Fruit fly (Drosophila melanogaster) whole organism, embryonic: ENCODE measurements around the gene CG15141.
A peak's percentile ranks its signal among the peaks of the same experiment; 100 is the strongest.

Source experiments
- B-H2 ChIP-seq: fragments of 200-800 bp; sonication (Bioruptor generic); optimal IDR thresholded peaks from 2 replicates; lab custom pipeline; 2018; ENCODE audit warnings: missing biosample characterization, mild to moderate bottlenecking, missing genetic modification characterization
- CG10979 ChIP-seq: fragments of 200-800 bp; sonication (Bioruptor generic); optimal IDR thresholded peaks from 2 replicates; lab custom pipeline; 2018; ENCODE audit warnings: missing biosample characterization, mild to moderate bottlenecking, missing genetic modification characterization, moderate library complexity
- CG11093 ChIP-seq: fragments of 200-800 bp; sonication (Bioruptor generic); IDR thresholded peaks from 3 replicates; pipeline ENCODE4 v1.3.6; 2022; ENCODE audit warnings: missing biosample characterization, missing genetic modification characterization
- CG12236 ChIP-seq: fragments of 200-800 bp; sonication (Bioruptor generic); optimal IDR thresholded peaks from 2 replicates; lab custom pipeline; 2016; ENCODE audit warnings: missing biosample characterization, missing genetic modification characterization
- CG1233 ChIP-seq: fragments of 200-800 bp; sonication (Bioruptor generic); optimal IDR thresholded peaks from 4 replicates; lab custom pipeline; 2018; ENCODE audit warnings: missing biosample characterization, mild to moderate bottlenecking, missing genetic modification characterization
- CG13624 ChIP-seq: fragments of 200-800 bp; sonication (Bioruptor generic); optimal IDR thresholded peaks from 2 replicates; lab custom pipeline; 2016; ENCODE audit warnings: missing biosample characterization, missing genetic modification characterization
- CG14014 ChIP-seq: fragments of 200-800 bp; sonication (Bioruptor generic); IDR thresholded peaks from 2 replicates; pipeline ENCODE4 v1.3.6; 2022; ENCODE audit warnings: missing biosample characterization, missing genetic modification characterization
- CG15601 ChIP-seq: fragments of 200-800 bp; sonication (Bioruptor generic); optimal IDR thresholded peaks from 3 replicates; lab custom pipeline; 2019; ENCODE audit warnings: missing biosample characterization, mild to moderate bottlenecking, missing genetic modification characterization, moderate library complexity
- CG16813 ChIP-seq: fragments of 200-800 bp; sonication (Bioruptor generic); IDR thresholded peaks from 3 replicates; pipeline ENCODE4 v1.3.6; 2022; ENCODE audit warnings: missing biosample characterization, missing genetic modification characterization; ENCODE audit not compliant: partially characterized antibody
- CG16863 ChIP-seq: fragments of 200-800 bp; sonication (Bioruptor generic); optimal IDR thresholded peaks from 3 replicates; lab custom pipeline; 2016; ENCODE audit warnings: missing biosample characterization, missing genetic modification characterization
- CG17186 ChIP-seq: fragments of 200-800 bp; sonication (Bioruptor generic); optimal IDR thresholded peaks from 3 replicates; lab custom pipeline; 2017; ENCODE audit warnings: missing biosample characterization, missing genetic modification reagents, missing genetic modification characterization
- CG17385 ChIP-seq: fragments of 200-800 bp; sonication (Bioruptor generic); optimal IDR thresholded peaks from 3 replicates; lab custom pipeline; 2018; ENCODE audit warnings: missing biosample characterization, mild to moderate bottlenecking, missing genetic modification characterization
- CG18599 ChIP-seq: fragments of 200-800 bp; sonication (Bioruptor generic); optimal IDR thresholded peaks from 3 replicates; lab custom pipeline; 2017; ENCODE audit warnings: missing biosample characterization, missing genetic modification characterization, mild to moderate bottlenecking, moderate library complexity, missing genetic modification reagents
- CG2120 ChIP-seq: fragments of 200-800 bp; sonication (Bioruptor generic); optimal IDR thresholded peaks from 3 replicates; lab custom pipeline; 2016; ENCODE audit warnings: missing biosample characterization, missing genetic modification characterization
- CG2678 ChIP-seq: fragments of 200-800 bp; sonication (Bioruptor generic); optimal IDR thresholded peaks from 3 replicates; lab custom pipeline; 2019; ENCODE audit warnings: missing biosample characterization, mild to moderate bottlenecking, missing genetic modification characterization, moderate library complexity
- CG2889 ChIP-seq: fragments of 200-800 bp; sonication (Bioruptor generic); IDR thresholded peaks from 3 replicates; pipeline ENCODE4 v1.3.6; 2022; ENCODE audit warnings: missing biosample characterization, missing genetic modification characterization
- CG31441 ChIP-seq: fragments of 200-800 bp; sonication (Bioruptor generic); IDR thresholded peaks from 2 replicates; pipeline ENCODE4 v1.3.6; 2022; ENCODE audit warnings: missing biosample characterization, missing genetic modification characterization
- CG4404 ChIP-seq: fragments of 200-800 bp; sonication (Bioruptor generic); IDR thresholded peaks from 2 replicates; pipeline ENCODE4 v1.3.6; 2022; ENCODE audit warnings: missing biosample characterization, missing genetic modification characterization
- CG5180 ChIP-seq: fragments of 200-800 bp; sonication (Bioruptor generic); optimal IDR thresholded peaks from 3 replicates; lab custom pipeline; 2017; ENCODE audit warnings: missing biosample characterization, missing genetic modification characterization, mild to moderate bottlenecking, moderate library complexity, missing genetic modification reagents
- CG7987 ChIP-seq: fragments of 200-800 bp; sonication (Bioruptor generic); optimal IDR thresholded peaks from 2 replicates; lab custom pipeline; 2018; ENCODE audit warnings: missing biosample characterization, mild to moderate bottlenecking, missing genetic modification characterization, moderate library complexity
- CG8290 ChIP-seq, 3 experiments: fragments of 200-800 bp; sonication (Bioruptor generic); optimal IDR thresholded peaks; 2 replicates each; lab custom pipeline; 2016 to 2019; ENCODE audit warnings: missing biosample characterization in 3 of 3, missing genetic modification characterization in 3 of 3, mild to moderate bottlenecking in 2 of 3, moderate library complexity in 1 of 3
- CG9797 ChIP-seq: fragments of 200-800 bp; sonication (Bioruptor generic); optimal IDR thresholded peaks from 3 replicates; lab custom pipeline; 2018; ENCODE audit warnings: missing biosample characterization, mild to moderate bottlenecking, missing genetic modification characterization
- CTCF ChIP-seq: fragments of 200-800 bp; sonication (Bioruptor generic); optimal IDR thresholded peaks from 2 replicates; lab custom pipeline; 2017; ENCODE audit warnings: missing biosample characterization, mild to moderate bottlenecking, missing genetic modification characterization, moderate library complexity
- Doc3 ChIP-seq: fragments of 200-800 bp; sonication (Bioruptor generic); IDR thresholded peaks from 3 replicates; pipeline ENCODE4 v1.3.6; 2022; ENCODE audit warnings: missing biosample characterization, missing genetic modification characterization; ENCODE audit not compliant: partially characterized antibody
- Fer3 ChIP-seq: fragments of 200-800 bp; sonication (Bioruptor generic); optimal IDR thresholded peaks from 2 replicates; lab custom pipeline; 2018; ENCODE audit warnings: missing biosample characterization, mild to moderate bottlenecking, missing genetic modification characterization, moderate library complexity
- Hr3 ChIP-seq: fragments of 200-800 bp; sonication (Bioruptor generic); optimal IDR thresholded peaks from 3 replicates; lab custom pipeline; 2016; ENCODE audit warnings: missing biosample characterization, missing genetic modification characterization
- Hr39 ChIP-seq: fragments of >200 bp; optimal IDR thresholded peaks from 2 replicates; lab custom pipeline; 2017
- Meics ChIP-seq: fragments of 200-800 bp; sonication (Bioruptor generic); optimal IDR thresholded peaks from 2 replicates; lab custom pipeline; 2017; ENCODE audit warnings: missing biosample characterization, mild to moderate bottlenecking, missing genetic modification characterization
- NC2α ChIP-seq: fragments of 200-800 bp; sonication (Bioruptor generic); optimal IDR thresholded peaks from 2 replicates; lab custom pipeline; 2016; ENCODE audit warnings: missing biosample characterization, missing genetic modification characterization
- Neu2 ChIP-seq: fragments of 200-800 bp; sonication (Bioruptor generic); optimal IDR thresholded peaks from 3 replicates; lab custom pipeline; 2016; ENCODE audit warnings: missing biosample characterization, missing genetic modification characterization, borderline replicate concordance
- Sox102F ChIP-seq: fragments of 200-800 bp; sonication (Bioruptor generic); optimal IDR thresholded peaks from 2 replicates; lab custom pipeline; 2018; ENCODE audit warnings: missing biosample characterization, mild to moderate bottlenecking, missing genetic modification characterization, moderate library complexity
- Tbp ChIP-seq: fragments of >200 bp; optimal IDR thresholded peaks from 2 replicates; lab custom pipeline; 2018; ENCODE audit warnings: missing biosample characterization, missing genetic modification characterization
- Trl ChIP-seq, 3 experiments: fragments of >200 bp in 2 of 3; fragments of 200-800 bp in 1 of 3; sonication (Bioruptor generic) in 1 of 3; optimal IDR thresholded peaks; 2 replicates in 1 of 3; 3 replicates in 2 of 3; lab custom pipeline; 2016 to 2017; ENCODE audit warnings: missing biosample characterization in 1 of 3, missing genetic modification characterization in 1 of 3
- bowl ChIP-seq: fragments of 200-800 bp; sonication (Bioruptor generic); IDR thresholded peaks from 2 replicates; pipeline ENCODE4 v1.3.6; 2022; ENCODE audit warnings: missing biosample characterization, missing genetic modification characterization
- br ChIP-seq: fragments of >200 bp; optimal IDR thresholded peaks from 2 replicates; lab custom pipeline; 2017
- cato ChIP-seq: fragments of 200-800 bp; sonication (Bioruptor generic); optimal IDR thresholded peaks from 2 replicates; lab custom pipeline; 2016; ENCODE audit warnings: missing biosample characterization, missing genetic modification characterization, borderline replicate concordance
- cg ChIP-seq: fragments of 200-800 bp; sonication (Bioruptor generic); optimal IDR thresholded peaks from 3 replicates; lab custom pipeline; 2019; ENCODE audit warnings: missing biosample characterization, mild to moderate bottlenecking, missing genetic modification characterization, moderate library complexity
- emc ChIP-seq: fragments of 200-800 bp; sonication (Bioruptor generic); optimal IDR thresholded peaks from 2 replicates; lab custom pipeline; 2016; ENCODE audit warnings: missing biosample characterization, missing genetic modification characterization
- gem ChIP-seq: fragments of 200-800 bp; sonication (Bioruptor generic); optimal IDR thresholded peaks from 2 replicates; lab custom pipeline; 2019; ENCODE audit warnings: missing biosample characterization, mild to moderate bottlenecking, missing genetic modification characterization, moderate library complexity
- gsb ChIP-seq: fragments of 200-800 bp; sonication (Bioruptor generic); IDR thresholded peaks from 2 replicates; pipeline ENCODE4 v1.3.6; 2022; ENCODE audit warnings: missing biosample characterization, missing genetic modification characterization
- gsb-n ChIP-seq: fragments of 200-800 bp; sonication (Bioruptor generic); optimal IDR thresholded peaks from 3 replicates; lab custom pipeline; 2018; ENCODE audit warnings: missing biosample characterization, mild to moderate bottlenecking, missing genetic modification characterization
- her ChIP-seq: fragments of 200-800 bp; sonication (Bioruptor generic); optimal IDR thresholded peaks from 2 replicates; lab custom pipeline; 2016; ENCODE audit warnings: missing biosample characterization, missing genetic modification characterization
- kay ChIP-seq: fragments of 200-800 bp; sonication (Bioruptor generic); optimal IDR thresholded peaks from 2 replicates; lab custom pipeline; 2016; ENCODE audit warnings: missing biosample characterization, missing genetic modification characterization
- luna ChIP-seq: fragments of 200-800 bp; sonication (Bioruptor generic); optimal IDR thresholded peaks from 2 replicates; lab custom pipeline; 2016; ENCODE audit warnings: missing biosample characterization, missing genetic modification characterization
- nau ChIP-seq: fragments of 200-800 bp; sonication (Bioruptor generic); optimal IDR thresholded peaks from 3 replicates; lab custom pipeline; 2017; ENCODE audit warnings: missing biosample characterization, mild to moderate bottlenecking, missing genetic modification characterization, missing genetic modification reagents
- odd ChIP-seq: fragments of 200-800 bp; sonication (Bioruptor generic); optimal IDR thresholded peaks from 2 replicates; lab custom pipeline; 2017; ENCODE audit warnings: missing biosample characterization, mild to moderate bottlenecking, missing genetic modification characterization
- phol ChIP-seq: fragments of 200-800 bp; sonication (Bioruptor generic); optimal IDR thresholded peaks from 3 replicates; lab custom pipeline; 2018; ENCODE audit warnings: missing biosample characterization, mild to moderate bottlenecking, missing genetic modification characterization, moderate library complexity
- repo ChIP-seq: fragments of 200-800 bp; sonication (Bioruptor generic); optimal IDR thresholded peaks from 2 replicates; lab custom pipeline; 2016; ENCODE audit warnings: missing biosample characterization, missing genetic modification characterization
- salm ChIP-seq: fragments of 200-800 bp; sonication (Bioruptor generic); optimal IDR thresholded peaks from 2 replicates; lab custom pipeline; 2018; ENCODE audit warnings: missing biosample characterization, mild to moderate bottlenecking, missing genetic modification characterization
- sisA ChIP-seq: fragments of 200-800 bp; sonication (Bioruptor generic); IDR thresholded peaks from 2 replicates; pipeline ENCODE4 v1.3.6; 2022; ENCODE audit warnings: missing biosample characterization, missing genetic modification characterization
- slbo ChIP-seq: fragments of 200-800 bp; sonication (Bioruptor generic); IDR thresholded peaks from 2 replicates; pipeline ENCODE4 v1.3.6; 2022; ENCODE audit warnings: missing biosample characterization, missing genetic modification characterization
- zfh2 ChIP-seq: fragments of 200-800 bp; sonication (Bioruptor generic); optimal IDR thresholded peaks from 2 replicates; lab custom pipeline; 2016; ENCODE audit warnings: missing biosample characterization, missing genetic modification characterization

The CG15141 gene

DNA sequence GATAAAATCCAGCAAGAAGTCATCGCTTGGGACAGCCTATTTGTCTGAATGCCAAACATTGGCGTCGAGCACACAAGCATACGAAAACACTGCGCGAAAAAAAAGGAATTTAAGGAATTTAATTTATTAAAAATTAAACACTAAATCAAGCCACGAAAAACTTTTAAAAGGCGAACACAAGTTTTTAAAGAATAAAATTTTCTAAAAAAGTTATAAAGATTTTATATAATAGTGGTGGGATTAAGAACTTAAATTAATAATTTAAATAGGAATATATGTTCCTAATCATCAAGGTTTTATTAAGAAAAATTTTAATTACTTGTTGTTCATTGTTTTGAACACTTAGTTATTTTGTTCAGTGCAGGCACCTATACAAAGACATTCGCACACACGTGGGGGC is 10.9 kb downstream of the CG15141 start (continued):
- TF ChIP-seq CG2120 (GFP tag; lab: Kevin White, UChicago) = peak; percentile 37
- no peak for TF ChIP-seq CG16863 (GFP tag; lab: Kevin White, UChicago)
- TF ChIP-seq Sox102F (GFP tag; lab: Kevin White, UChicago) = peak; percentile 60
- TF ChIP-seq CG7987 = no peak
- no peak for TF ChIP-seq bowl
- TF ChIP-seq Tbp (GFP tag; lab: Kevin White, UChicago) = no peak
- TF ChIP-seq phol (tag; lab: Kevin White, UChicago) = no peak
- TF ChIP-seq CG16813 (GFP tag; lab: Robert Waterston, UW) = no peak
- no peak for TF ChIP-seq gsb-n (tag; lab: Kevin White, UChicago)
- TF ChIP-seq Hr3 (GFP tag; lab: Kevin White, UChicago) = peak; percentile 3
- TF ChIP-seq emc = no peak
- no peak for TF ChIP-seq CG9797 (GFP tag; lab: Kevin White, UChicago)
- no peak for TF ChIP-seq gsb (GFP tag; lab: Robert Waterston, UW)
- peak; percentile 45 for TF ChIP-seq sisA
- peak; percentile 49; the same call in 1 of the 2 replicates for TF ChIP-seq slbo (GFP tag; lab: Robert Waterston, UW)
- no peak for TF ChIP-seq gem (tag; lab: Kevin White, UChicago)
- no peak for TF ChIP-seq CG1233 (GFP tag; lab: Kevin White, UChicago)
- no peak for TF ChIP-seq CG12236 (GFP tag; lab: Kevin White, UChicago)
- TF ChIP-seq CG8290 (GFP tag; optimal IDR thresholded peaks at IDR 0.05; lab: Kevin White, UChicago) = no peak
- TF ChIP-seq CG8290 (tag; optimal IDR thresholded peaks at IDR 0.05; lab: Kevin White, UChicago) = no peak
- TF ChIP-seq Hr39 = no peak
- TF ChIP-seq CTCF (GFP tag; lab: Kevin White, UChicago) = no peak
- TF ChIP-seq CG31441 (GFP tag; lab: Robert Waterston, UW) = no peak; the same call in 1 of the 2 replicates
- TF ChIP-seq her (GFP tag; lab: Kevin White, UChicago) = no peak
- TF ChIP-seq CG17385 = peak; percentile 24
- TF ChIP-seq nau (GFP tag; lab: Kevin White, UChicago) = no peak
- no peak for TF ChIP-seq br (lab: Kevin White, UChicago)
- peak; percentile 61 for TF ChIP-seq CG2678 (tag; lab: Kevin White, UChicago)
- peak; percentile 25; the same call in 1 of the 2 replicates for TF ChIP-seq CG4404
- no peak for TF ChIP-seq CG2889
- no peak for TF ChIP-seq Doc3 (GFP tag; lab: Robert Waterston, UW)
- no peak for TF ChIP-seq B-H2 (GFP tag; lab: Kevin White, UChicago)
- no peak for TF ChIP-seq cg
- TF ChIP-seq CG5180 (GFP tag; lab: Kevin White, UChicago) = no peak
- no peak for TF ChIP-seq CG11093 (GFP tag; lab: Robert Waterston, UW)
- TF ChIP-seq CG15601 (tag; lab: Kevin White, UChicago) = no peak
- TF ChIP-seq CG14014 (GFP tag; lab: Robert Waterston, UW) = 0 out of 2 replicates have a peak, but pooled peaks have one; percentile 19
- no peak for TF ChIP-seq zfh2 (GFP tag; lab: Kevin White, UChicago)
- no peak for TF ChIP-seq Trl (optimal IDR thresholded peaks at IDR 0.05; lab: Kevin White, UChicago)
- no peak for TF ChIP-seq Trl (GFP tag; optimal IDR thresholded peaks at IDR 0.05; lab: Kevin White, UChicago)
- peak; percentile 10 for TF ChIP-seq Fer3 (tag; lab: Kevin White, UChicago)
- no peak for TF ChIP-seq salm (tag; lab: Kevin White, UChicago)
- no peak for TF ChIP-seq cato (GFP tag; lab: Kevin White, UChicago)
- no peak for TF ChIP-seq Neu2
- no peak for TF ChIP-seq kay
- TF ChIP-seq CG17186 (GFP tag; lab: Kevin White, UChicago) = no peak
- no peak for TF ChIP-seq repo (GFP tag; lab: Kevin White, UChicago)
- no peak for TF ChIP-seq CG10979 (tag; lab: Kevin White, UChicago)
- no peak for TF ChIP-seq CG13624 (GFP tag; lab: Kevin White, UChicago)
- TF ChIP-seq odd = no peak
- no peak for TF ChIP-seq luna
- peak; percentile 27 for TF ChIP-seq CG18599 (GFP tag; lab: Kevin White, UChicago)
- no peak for TF ChIP-seq NC2α (GFP tag; lab: Kevin White, UChicago)
- TF ChIP-seq Meics (GFP tag; lab: Kevin White, UChicago) = peak; percentile 45
